Fruit fly (Drosophila melanogaster): ENCODE results near the gene CG15403.

- TF ChIP-seq CTCF (optimal IDR thresholded peaks at IDR 0.05), result no peak
- no peak for TF ChIP-seq CG8478 (optimal IDR thresholded peaks at IDR 0.05)
Measured at dm6 chr2L:3083510-3083909, 44.9 kb upstream of the CG15403 start.
